Worm (Caenorhabditis elegans) whole organism, midembryonic: Measurements from ENCODE around the gene tbc-7.

Experiments used
- T22C8.4 ChIP-seq: fragments of 200-800 bp; sonication (Bioruptor generic); IDR thresholded peaks from 2 replicates; pipeline ENCODE4 v1.3.6; 2022; ENCODE audit warnings: missing genetic modification characterization, missing compliant biosample characterization
- cog-1 ChIP-seq: sonication (generic microtip); optimal IDR thresholded peaks from 2 replicates; lab custom pipeline; 2016; ENCODE audit warnings: missing genetic modification characterization, missing compliant biosample characterization
- flt-1 ChIP-seq: fragments of 200-800 bp; sonication (Bioruptor generic); IDR thresholded peaks from 2 replicates; pipeline ENCODE4 v1.3.6; 2022; ENCODE audit warnings: missing genetic modification characterization, missing compliant biosample characterization
- klf-2 ChIP-seq: fragments of 200-800 bp; sonication (Bioruptor generic); conservative IDR thresholded peaks from 2 replicates; pipeline ENCODE4 v1.3.6; 2022; ENCODE audit warnings: missing genetic modification reagents, missing genetic modification characterization, missing compliant biosample characterization
- med-1 ChIP-seq: sonication (generic microtip); optimal IDR thresholded peaks from 2 replicates; lab custom pipeline; 2017; ENCODE audit warnings: missing genetic modification characterization, mild to moderate bottlenecking, missing compliant biosample characterization, antibody characterized with exemption, missing genetic modification reagents; ENCODE audit not compliant: insufficient read depth
- ref-1 ChIP-seq: fragments of 200-800 bp; sonication (Bioruptor generic); conservative IDR thresholded peaks from 2 replicates; pipeline ENCODE4 v1.3.6; 2022; ENCODE audit warnings: missing genetic modification reagents, missing genetic modification characterization, missing compliant biosample characterization
- tab-1 ChIP-seq: fragments of 200-800 bp; sonication (Bioruptor generic); IDR thresholded peaks from 2 replicates; pipeline ENCODE4 v1.3.6; 2022; ENCODE audit warnings: missing genetic modification characterization, missing compliant biosample characterization
- ztf-23 ChIP-seq: fragments of 200-800 bp; sonication (Bioruptor generic); IDR thresholded peaks from 2 replicates; pipeline ENCODE4 v1.3.6; 2022; ENCODE audit warnings: missing genetic modification reagents, missing genetic modification characterization, missing compliant biosample characterization
- ztf-29 ChIP-seq: fragments of 200-800 bp; sonication (Bioruptor generic); IDR thresholded peaks from 2 replicates; pipeline ENCODE4 v1.3.6; 2022; ENCODE audit warnings: missing genetic modification reagents, missing genetic modification characterization, missing compliant biosample characterization

The tbc-7 gene

DNA sequence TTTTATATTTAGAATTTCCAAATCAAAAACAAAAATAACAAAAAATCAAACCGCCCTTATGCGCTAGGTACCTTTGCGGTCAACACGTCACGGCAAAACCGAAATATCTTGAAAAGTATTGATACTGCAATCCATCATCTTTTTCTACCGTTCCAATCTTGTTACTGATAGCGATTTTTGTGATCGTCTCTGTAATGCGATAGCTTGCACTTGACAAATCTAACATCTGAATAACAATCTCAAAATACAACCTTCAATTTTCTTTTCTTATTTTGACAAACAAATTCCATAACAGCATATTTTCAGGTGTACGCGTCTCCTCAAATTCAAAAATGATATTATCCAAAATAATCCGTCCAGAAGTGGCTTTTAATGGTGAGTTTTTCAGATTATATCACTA is at the start of gene tbc-7:
Gene tbc-7, plus strand, starts transcription at position 301 of the 400 bp plus-strand sequence.
- TF ChIP-seq cog-1: no peak
- TF ChIP-seq klf-2: no peak
- no peak for TF ChIP-seq med-1 (GFP tag; lab: Kevin White, UChicago)
- no peak for TF ChIP-seq ztf-29 (GFP tag; lab: Robert Waterston, UW)

DNA sequence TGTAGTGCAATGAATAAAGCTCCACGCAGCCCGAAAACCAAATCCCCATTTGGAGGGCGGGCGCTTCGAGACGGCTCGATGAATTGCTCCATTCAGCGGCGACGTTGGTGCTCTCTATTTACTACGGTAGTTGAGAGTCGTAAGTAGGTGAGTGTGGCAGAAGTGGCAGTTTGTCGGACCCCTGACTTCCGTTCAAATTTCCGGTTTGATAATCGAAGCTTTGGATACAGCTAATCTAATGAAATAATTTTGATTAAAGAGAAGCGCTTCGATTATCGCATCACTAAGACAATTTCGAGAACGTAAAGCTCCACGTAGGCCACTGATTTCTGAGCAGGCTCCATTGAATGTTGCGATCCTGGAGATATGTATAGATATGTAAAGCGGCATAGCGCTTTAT is 49.6 kb upstream of the tbc-7 start, which contains the start of gene ets-5:
Gene ets-5, minus strand, starts transcription at position 32 of the 400 bp plus-strand sequence.
- TF ChIP-seq ztf-29 (GFP tag; lab: Robert Waterston, UW) (no peak), tab-1 (GFP tag; lab: Robert Waterston, UW) (no peak), flt-1 (GFP tag; lab: Robert Waterston, UW) (no peak), cog-1 (no peak), T22C8.4 (GFP tag; lab: Robert Waterston, UW) (no peak)

DNA sequence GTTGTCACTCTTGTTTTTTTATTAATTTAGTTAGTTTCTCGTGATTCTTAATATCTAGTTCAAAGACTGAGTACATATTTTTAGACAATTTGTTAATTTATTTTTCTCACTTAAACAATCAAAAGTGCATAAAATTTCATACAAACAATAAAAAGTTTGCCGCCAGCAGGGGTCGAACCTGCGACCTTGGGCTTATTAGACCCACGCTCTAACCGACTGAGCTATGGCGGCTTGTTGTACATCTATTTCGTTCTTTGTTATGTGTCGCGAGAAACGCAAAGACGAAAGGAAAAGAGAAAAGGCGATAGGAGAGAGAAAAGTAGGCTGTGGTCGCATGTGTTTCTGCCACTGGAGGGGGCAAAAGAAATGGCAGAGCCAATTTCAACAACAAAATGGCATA is 48.6 kb upstream of the tbc-7 start:
- peak; percentile 97 for TF ChIP-seq flt-1 (GFP tag; lab: Robert Waterston, UW)
- TF ChIP-seq ztf-29 (GFP tag; lab: Robert Waterston, UW): peak; percentile 99
- TF ChIP-seq cog-1: peak; percentile 99
- TF ChIP-seq ref-1: peak; percentile 90
- TF ChIP-seq T22C8.4 (GFP tag; lab: Robert Waterston, UW): peak; percentile 96
- TF ChIP-seq ztf-23 (GFP tag; lab: Robert Waterston, UW): peak; percentile 97
- peak; percentile 97 for TF ChIP-seq tab-1 (GFP tag; lab: Robert Waterston, UW)
- TF ChIP-seq klf-2: peak; percentile 96
- TF ChIP-seq med-1 (GFP tag; lab: Kevin White, UChicago): peak; percentile 82

DNA sequence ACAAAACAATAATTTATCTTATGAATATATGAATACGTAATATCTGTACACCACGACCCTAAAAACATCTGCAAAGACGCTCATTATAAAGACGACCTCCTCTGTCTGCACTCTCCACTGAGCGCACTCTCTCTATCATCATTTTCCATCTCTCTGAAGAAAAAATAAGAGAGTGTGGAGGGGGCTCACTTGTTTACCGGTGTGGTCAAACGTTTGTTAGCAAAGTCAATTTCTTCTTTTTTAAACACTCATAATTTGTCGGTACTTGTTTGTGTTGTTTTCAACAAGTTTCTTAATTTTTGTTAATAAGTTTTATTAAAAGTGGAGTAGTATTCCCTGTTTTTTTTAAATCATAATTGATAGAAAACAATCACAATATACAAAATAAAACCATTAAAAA is 47.9 kb upstream of the tbc-7 start:
- TF ChIP-seq med-1 (GFP tag; lab: Kevin White, UChicago): no peak
- no peak for TF ChIP-seq klf-2
- no peak for TF ChIP-seq ztf-29 (GFP tag; lab: Robert Waterston, UW)
- no peak for TF ChIP-seq flt-1 (GFP tag; lab: Robert Waterston, UW)

DNA sequence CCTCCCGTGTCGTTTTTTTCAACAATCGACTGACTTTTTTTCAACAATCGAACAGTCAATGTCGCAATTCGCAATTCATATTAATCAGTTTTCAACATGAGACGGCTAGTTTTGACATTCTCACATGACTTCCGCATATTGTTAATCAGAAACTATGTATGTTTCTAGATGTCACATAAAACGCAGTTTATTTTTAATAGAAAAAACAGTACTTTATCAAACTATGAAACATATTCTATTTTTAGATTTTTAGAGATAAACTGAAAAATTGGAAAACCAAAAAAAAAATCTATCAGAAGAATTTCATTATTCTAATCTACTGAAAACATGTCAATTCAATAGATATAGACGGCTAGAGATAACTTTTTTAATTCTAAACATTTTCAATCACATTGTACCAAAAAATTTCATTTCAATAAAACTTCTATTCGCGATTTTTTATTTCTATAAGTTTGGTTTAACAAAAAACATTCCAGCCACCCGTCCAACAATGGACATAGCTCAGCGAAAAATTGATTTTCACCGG is 46.7 kb upstream of the tbc-7 start, which contains the start of gene pnk-4:
Gene pnk-4, plus strand, starts transcription at position 476 of the 526 bp plus-strand sequence.
- no peak for TF ChIP-seq klf-2
- no peak for TF ChIP-seq ztf-23 (GFP tag; lab: Robert Waterston, UW)
- no peak for TF ChIP-seq tab-1 (GFP tag; lab: Robert Waterston, UW)
- TF ChIP-seq med-1 (GFP tag; lab: Kevin White, UChicago): no peak
- TF ChIP-seq cog-1: no peak
- TF ChIP-seq T22C8.4 (GFP tag; lab: Robert Waterston, UW): no peak
- no peak for TF ChIP-seq ref-1
- TF ChIP-seq ztf-29 (GFP tag; lab: Robert Waterston, UW): no peak
- TF ChIP-seq flt-1 (GFP tag; lab: Robert Waterston, UW): no peak

DNA sequence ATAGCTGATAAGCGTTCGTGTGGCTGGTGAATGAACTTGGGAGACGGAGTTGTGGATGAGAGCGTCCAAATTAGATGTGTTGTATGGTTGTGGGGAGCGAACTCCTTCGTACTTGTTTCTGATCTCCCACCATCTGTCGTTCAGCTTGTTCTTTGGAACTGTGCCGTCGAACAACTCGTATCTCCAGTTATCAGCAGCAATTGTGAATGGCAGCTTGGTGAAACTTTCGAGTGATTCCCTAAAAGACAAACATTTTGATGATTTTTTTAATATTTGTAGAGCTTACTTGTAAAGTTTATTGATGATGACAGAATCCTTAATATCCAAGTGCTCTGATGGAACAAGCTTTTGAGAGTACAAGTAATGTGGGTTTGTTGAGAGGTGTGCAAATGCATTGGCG is 40.1 kb upstream of the tbc-7 start:
- TF ChIP-seq tab-1 (GFP tag; lab: Robert Waterston, UW): no peak

DNA sequence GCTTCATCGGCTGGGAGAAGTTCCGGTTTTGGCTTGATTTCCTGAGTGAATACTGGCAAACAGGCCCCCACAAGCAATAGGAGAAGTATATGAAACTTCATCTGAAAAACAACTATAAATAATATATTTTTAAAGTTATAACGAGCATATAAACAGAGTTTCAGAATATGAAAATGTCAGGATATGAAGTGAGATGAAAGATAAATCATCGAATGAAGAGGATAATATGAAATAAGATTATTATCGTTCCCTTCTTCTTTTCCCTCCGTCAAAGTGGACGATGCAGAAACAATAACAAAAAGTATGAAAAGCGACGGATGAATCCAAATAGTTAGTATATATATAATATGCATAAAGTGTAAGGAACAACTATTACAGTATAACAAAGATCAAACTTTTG is 37.1 kb upstream of the tbc-7 start, which contains the start of gene acn-1:
Gene acn-1, minus strand, starts transcription at position 101 of the 400 bp plus-strand sequence.
- TF ChIP-seq ztf-23 (GFP tag; lab: Robert Waterston, UW) (no peak), flt-1 (GFP tag; lab: Robert Waterston, UW) (no peak), T22C8.4 (GFP tag; lab: Robert Waterston, UW) (no peak), cog-1 (no peak), klf-2 (no peak), ref-1 (no peak), ztf-29 (GFP tag; lab: Robert Waterston, UW) (no peak), med-1 (GFP tag; lab: Kevin White, UChicago) (no peak), tab-1 (GFP tag; lab: Robert Waterston, UW) (no peak)

DNA sequence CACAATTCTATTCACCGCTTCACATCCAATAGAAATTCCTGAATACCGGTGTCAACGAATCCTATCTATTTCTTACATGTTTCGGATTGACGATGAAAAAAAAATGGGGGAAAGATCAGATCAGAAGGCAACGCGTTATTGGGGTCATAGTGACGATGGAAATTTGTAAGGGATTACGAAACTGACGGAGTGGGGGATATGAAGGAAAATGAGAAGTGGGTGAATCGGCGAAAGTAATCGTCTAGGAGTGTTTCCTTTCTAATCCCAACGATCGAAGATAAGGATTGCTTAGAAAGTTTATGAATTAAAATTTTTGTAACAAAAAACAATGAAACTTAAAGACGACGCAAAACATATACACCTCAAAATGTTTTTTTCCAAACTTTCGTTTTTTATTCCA is 35.1 kb upstream of the tbc-7 start:
- TF ChIP-seq flt-1 (GFP tag; lab: Robert Waterston, UW) (no peak), ztf-29 (GFP tag; lab: Robert Waterston, UW) (no peak), T22C8.4 (GFP tag; lab: Robert Waterston, UW) (no peak), ztf-23 (GFP tag; lab: Robert Waterston, UW) (no peak), ref-1 (no peak), tab-1 (GFP tag; lab: Robert Waterston, UW) (no peak)

DNA sequence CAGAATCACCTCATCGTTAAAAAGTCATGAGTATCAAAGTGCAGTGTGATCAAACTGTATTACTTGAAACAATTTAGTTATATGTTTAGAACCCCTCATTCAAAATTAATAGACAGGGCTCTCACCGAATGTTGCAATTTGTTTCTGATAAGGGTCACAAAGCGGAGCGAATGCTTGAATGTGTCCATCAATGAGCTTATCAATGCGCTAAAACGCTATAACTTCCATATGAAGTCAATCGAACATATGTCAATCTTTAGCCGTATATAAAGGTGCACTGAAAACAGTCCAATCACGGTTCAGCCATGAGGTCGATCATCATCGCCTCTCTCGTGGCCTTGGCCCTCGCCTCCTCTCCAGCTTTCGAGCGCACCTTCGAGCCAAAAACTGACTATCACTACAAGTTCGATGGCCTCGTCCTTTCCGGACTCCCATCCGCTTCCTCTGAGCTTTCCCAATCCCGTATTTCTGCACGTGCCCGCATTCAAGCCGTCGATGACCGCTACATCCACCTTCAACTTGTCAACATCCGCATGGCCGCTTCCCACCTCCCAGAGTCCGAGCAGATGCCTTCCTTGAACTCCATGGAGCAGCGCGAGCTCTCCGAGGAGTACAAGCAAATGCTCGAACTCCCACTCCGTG is 33.2 kb upstream of the tbc-7 start, which contains the start of gene vit-2:
Gene vit-2, plus strand, starts transcription at position 305 of the 642 bp plus-strand sequence.
- TF ChIP-seq med-1 (GFP tag; lab: Kevin White, UChicago): no peak
- TF ChIP-seq T22C8.4 (GFP tag; lab: Robert Waterston, UW): no peak
- TF ChIP-seq tab-1 (GFP tag; lab: Robert Waterston, UW): no peak
- TF ChIP-seq cog-1: no peak
- TF ChIP-seq ztf-23 (GFP tag; lab: Robert Waterston, UW): no peak
- TF ChIP-seq flt-1 (GFP tag; lab: Robert Waterston, UW): no peak
- no peak for TF ChIP-seq ztf-29 (GFP tag; lab: Robert Waterston, UW)
- no peak for TF ChIP-seq klf-2
- TF ChIP-seq ref-1: no peak

DNA sequence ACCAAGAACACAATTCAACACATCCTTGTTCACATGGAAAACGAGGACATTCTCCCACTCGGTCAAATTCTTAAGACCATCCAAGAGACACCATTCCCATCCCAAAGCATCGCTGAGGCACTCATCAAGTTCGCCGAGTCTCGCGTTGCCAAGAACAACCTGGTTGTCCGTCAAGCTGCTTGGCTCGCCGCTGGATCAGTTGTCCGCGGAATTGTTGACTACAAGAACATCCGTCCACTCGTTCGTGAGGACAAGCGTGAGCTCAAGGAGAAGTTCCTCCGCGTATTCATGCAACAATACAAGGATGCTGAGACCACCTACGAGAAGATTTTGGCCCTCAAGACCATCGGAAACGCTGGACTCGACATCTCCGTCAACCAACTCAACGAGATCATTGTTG is 31.7 kb upstream of the tbc-7 start:
- TF ChIP-seq T22C8.4 (GFP tag; lab: Robert Waterston, UW) (no peak), cog-1 (no peak), ref-1 (no peak), med-1 (GFP tag; lab: Kevin White, UChicago) (no peak), ztf-23 (GFP tag; lab: Robert Waterston, UW) (no peak), flt-1 (GFP tag; lab: Robert Waterston, UW) (no peak), ztf-29 (GFP tag; lab: Robert Waterston, UW) (no peak), tab-1 (GFP tag; lab: Robert Waterston, UW) (no peak), klf-2 (no peak)
